Fruit fly (Drosophila melanogaster) ovary, adult (tissue): ENCODE results near the gene ebi.

ENCODE experiments used
- CG17801 ChIP-seq: fragments of 200-800 bp; optimal IDR thresholded peaks from 2 replicates; lab custom pipeline; 2019; ENCODE audit warnings: missing biosample characterization, mild to moderate bottlenecking, missing genetic modification characterization, moderate library complexity; ENCODE audit not compliant: partially characterized antibody

Gene ebi

DNA sequence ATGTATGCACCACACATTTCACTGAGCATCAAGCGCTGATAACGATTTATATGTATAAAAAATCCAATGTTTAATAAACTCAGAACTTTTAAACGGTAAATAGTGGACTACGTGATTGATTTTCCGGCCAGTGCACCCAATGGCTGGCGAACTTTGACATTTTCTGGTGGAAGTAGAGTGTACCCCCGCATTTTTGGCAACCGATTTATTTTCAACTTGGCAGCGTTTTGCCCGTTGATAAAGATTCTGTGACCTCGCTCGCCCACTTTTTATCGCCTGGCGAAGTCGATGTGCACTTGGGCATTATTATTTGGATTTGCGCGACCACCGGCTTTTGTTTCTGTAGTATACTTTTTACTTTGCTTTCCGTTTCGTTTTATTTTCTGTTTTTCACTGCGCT lies 973 bp upstream of the ebi start:
- no peak for TF ChIP-seq CG17801

DNA sequence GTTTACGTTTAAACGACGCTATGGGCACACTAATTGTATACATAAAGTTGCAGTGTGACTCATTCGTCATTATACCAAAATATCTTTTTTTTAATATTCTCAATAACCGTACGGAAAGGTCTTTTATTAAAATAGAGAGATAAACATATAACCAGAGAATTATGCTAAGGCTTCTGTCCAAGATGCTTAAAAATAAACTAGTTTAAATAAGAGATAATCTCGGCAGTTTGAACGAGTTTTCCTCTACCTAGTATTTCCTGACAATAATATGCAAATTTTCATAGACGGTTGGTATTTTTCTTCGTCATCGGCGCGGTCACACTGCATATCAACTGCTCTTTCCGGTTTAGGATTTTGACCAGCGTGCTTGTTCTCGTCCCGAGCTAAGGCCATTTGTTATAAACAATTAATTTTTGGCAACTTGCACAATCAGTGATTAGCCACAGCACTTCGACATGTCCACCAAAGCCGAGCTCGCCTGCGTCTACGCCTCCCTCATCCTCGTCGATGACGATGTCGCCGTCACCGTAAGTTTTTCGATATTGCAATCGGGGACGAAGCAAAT lies 4.8 kb downstream of the ebi start, which contains the start of the genes CG13690 and RpLP1:
Gene CG13690, minus strand, starts transcription at position 33 of the 565 bp plus-strand sequence.
Gene RpLP1, plus strand, starts transcription at position 333 of the 565 bp plus-strand sequence.
- peak; percentile 87 for TF ChIP-seq CG17801

DNA sequence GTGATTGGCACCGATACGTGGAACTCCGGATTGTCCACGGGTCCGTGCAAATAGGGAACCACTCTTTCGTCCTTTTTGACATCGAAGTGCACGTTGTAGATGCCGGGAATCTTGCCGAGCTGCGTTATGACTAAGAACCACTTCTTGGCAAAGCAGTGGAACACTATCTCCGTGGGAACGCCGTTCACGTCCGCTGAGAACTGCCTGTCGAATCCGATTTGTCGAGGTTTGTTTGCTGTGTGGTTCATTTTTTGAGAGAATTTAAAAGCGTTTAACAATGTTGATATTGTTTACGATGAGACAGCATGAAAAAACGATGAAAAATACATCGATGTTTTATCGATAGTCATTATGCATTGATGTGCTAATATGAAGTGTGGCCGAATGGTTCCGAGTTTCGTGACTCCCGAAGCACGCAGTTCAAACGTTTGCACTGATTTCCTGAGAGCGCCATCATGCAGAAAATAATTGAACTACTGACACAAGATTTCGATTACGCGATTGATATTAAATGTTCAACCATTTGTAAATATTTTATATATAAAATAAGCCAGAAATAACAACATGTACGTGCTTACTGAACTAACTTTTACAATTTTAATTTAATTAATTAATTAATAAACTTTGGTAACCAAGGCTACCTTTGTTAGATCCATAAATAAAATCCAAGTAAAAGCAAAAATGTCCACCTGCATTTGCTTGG lies 6.4 kb downstream of the ebi start, which contains the start of the genes CG11885 and CG13692:
Gene CG11885, minus strand, starts transcription at position 332 of the 703 bp plus-strand sequence.
Gene CG13692, plus strand, starts transcription at position 653 of the 703 bp plus-strand sequence.
- TF ChIP-seq CG17801 = peak; percentile 51

DNA sequence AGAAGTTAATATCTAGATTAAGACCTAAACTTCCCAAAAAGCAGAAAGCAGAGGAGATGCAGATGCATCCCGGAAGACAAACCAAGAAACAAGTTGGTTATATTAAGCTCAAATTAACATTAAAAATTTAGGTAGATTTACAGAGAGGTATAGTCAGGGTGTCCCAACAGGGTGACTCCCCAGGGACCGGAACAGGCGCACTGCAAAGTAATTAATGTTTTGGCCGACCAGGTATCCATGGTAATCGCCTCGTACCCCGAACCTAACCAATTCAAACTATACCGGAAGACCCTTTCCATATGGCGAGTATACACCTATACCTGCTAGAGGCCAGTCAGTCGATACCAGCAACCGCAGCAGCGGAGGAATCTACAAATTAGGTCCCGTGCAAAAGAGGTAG lies 7.7 kb downstream of the ebi start, which contains the start of gene BBS8:
Gene BBS8, plus strand, starts transcription at position 301 of the 400 bp plus-strand sequence.
- no peak for TF ChIP-seq CG17801

DNA sequence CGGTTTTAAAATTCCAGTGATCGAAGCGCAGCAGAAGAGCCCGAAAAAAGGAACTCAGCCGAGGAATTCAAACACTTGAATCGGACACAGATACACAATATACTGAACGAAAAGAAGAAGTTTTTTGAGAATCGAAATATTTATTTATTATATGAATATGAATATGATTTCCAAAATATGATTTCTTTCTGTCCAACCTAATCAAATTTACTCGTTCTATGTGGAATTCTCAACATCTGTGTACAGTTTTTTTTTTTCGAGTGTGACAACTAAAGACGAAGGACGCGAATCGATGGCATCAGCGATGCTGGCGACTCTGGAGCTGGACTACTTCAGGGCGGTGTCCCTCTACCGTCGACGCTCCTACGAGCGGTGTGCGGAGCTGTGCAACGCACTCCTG lies 8.3 kb downstream of the ebi start:
- no peak for TF ChIP-seq CG17801

DNA sequence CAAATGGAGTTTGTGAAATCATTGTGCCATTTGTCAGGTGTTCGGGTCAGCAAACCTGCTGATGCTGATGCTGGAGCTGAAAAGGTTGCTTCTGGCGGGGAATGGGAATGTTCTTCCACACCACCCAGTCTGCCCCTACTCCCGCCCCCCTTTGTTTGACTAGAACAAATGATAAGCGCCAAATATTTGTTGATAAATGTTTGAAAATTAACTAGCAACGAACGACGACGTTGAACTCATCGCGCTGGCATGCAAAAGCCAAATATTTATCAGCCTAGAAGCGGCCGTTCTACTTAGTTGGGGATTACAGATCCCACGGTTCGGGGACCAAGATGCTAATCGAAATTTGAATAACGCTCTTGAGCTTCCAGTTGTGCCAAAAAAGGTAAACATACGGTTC lies 10.6 kb downstream of the ebi start:
- no peak for TF ChIP-seq CG17801

DNA sequence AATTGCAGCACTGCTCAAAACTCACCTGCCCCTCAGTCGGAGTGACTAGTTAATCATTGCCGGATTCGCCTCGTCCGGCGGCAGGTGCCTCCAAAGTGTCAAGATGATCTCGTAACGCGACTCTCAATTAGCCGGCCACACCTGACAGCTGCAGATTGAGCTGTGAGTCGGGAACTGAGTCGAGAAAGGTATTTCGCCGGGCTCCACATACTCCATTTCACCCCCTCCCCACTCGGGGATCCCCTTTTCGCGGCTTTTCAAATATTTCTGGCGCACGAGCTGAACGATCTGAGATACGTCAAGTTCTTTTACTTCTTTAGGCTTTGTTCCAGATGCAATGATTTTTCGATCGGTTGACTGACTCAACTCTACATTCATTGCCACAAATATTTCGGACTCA lies 11.6 kb downstream of the ebi start:
- no peak for TF ChIP-seq CG17801

DNA sequence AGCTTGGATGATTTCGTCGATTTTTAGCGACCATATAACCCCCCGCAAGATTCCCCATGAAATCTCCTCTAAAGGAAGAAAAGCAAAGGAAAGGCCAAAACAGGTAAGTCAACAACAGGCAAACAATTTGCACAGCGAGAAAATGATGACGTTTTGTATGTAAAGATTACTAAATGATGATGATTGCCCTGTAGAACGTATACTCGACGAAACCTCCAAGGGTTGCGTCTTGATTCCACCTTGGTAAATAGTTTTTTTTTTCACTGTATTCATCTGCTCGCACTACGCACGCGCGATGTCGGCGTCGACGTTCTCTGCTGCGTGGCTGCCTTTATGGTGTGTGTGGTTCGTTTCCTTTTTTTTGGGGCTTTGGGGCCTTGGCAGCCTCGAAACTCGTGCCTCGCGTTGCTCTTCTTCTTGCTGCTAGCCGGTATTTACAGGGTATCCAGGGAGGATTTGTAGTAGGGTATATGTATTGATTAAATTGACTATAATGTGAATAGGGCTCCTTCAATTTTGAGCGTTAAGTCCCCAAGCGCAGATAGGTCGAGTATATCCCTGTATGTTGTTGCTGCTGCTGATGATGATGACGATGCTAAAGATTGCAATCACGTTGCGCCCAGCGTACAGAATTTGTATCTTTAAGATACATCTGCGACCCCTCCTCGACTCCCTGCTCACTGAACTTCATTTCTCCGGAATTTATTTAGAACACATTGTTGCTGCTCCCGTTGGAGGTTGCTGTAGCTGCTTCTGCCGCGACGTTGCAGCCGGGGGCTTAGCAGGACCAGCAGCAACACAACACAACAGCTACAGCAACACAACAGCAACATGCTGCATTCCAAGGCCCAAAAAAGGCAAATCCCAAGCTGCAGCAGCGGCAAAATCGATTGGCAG lies 12.7 kb downstream of the ebi start:
- no peak for TF ChIP-seq CG17801

DNA sequence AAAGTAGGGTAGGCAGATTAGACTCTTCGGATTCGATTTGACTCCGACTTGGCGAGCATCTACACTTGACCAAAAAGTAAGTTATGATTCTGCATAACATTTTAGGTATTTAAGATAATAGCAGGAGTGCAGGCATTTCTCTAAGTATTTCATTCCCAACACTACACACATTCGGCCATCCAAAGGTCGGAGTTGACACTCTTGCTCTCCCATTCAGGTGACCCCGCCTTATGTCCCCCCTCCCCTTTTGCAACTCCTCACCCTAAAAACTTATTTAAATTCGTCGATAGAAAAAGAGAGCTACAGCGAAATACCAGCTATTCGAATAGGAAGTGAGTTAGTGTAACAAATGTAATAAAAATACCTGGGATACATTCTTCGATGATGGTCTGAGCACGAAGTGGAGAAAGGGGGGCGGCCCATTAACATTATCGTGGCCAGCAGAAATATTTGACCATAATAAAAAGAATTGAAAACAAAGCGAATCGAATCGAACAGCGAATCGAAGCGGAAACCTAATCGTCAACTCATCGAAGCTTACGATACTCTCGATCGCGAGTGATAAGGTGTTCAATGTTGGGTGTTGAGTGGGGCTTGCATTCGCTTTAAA lies 13.6 kb downstream of the ebi start:
- TF ChIP-seq CG17801 = no peak

DNA sequence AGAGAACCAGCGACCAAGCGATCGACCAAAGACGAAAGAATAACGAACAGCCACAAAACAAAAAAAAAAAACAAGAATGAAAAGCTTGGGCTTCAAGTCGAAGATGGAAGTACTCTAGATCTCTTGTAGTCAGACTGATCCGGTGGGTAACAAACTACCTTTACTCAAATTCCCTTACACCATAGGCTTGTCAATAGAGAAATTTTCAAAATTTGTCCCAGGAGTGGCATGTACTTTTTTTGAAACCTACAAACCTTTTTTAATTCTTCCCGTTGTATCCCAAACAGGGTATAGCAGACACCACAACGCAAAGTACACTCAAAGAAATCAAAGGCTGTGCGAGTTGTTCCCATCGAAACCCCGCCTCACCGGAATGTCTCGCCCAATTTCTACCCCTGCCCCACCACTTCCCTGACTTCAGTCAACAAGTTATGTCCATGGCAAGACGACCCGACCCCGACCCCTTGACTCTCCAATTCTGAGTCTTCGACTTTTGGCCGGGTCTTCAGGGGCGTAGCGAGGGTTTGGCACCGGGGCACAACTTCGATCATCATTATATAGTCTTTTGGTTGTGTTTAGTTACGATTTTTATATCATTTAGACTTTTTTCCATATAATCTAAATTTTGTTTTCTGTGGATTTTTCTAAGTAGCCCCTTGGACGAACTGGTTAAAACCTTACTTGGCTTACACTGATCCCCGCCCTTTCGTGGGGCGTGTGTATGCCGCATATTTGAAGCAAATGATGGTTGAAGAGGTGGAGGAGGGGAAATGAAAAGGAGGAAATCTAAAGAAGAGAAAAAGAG lies 15.0 kb downstream of the ebi start:
- TF ChIP-seq CG17801 = no peak

DNA sequence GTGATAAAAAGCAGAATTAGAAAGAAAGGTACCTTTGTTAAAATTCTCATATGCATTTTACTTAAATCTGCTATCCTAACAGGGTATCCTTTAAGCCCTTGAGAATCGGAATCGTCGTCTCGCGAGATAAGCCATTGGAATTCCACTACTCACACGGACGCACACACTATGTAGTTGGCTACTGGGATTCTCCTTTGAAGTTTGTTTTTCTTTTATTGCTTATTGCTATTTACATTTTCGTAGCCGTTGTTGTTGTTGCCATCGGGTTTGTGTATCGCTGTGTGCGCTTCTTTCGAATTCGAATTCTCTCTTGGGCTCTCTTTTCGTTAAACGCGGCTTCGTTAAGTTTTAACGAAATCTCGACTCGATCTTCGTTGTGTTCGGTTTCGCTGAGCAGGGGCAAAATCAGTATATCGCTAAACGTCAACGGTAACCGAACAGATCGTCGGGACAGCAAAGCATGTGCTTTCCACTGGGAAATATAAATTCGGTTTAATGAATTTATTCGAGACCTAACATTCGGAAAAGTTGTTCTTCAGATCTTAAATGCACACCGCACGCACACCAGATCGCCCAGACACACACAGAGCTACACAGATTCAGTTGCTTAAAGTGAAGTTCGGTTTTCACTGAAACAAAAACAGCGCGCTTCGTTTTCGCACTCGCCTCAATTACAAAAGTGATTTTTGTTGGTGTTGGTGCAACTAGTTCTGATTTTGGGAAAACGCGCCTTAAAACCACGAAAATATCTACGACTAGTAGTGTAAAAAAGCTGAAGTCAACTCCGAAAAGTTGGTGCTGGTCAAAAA lies 16.2 kb downstream of the ebi start, which contains the start of gene ex:
Gene ex, plus strand, starts transcription at position 408 of the 809 bp plus-strand sequence.
- TF ChIP-seq CG17801 = peak; percentile 81

DNA sequence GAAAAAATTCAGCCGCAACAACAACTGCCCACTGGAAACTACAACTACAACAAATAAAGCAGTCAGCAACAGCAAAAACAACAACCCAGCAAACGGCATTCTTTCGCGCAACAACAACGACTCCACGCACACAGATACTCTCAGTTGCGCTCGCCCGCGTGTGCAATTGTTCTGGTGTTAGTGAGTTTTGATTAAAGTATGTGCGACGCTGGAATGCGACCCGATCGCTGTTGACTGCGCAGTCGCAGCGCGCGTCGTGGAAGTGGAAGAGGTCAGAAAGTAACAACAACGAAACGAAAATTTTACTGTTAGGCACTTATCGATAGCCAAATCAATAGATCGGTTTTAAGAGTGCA lies 16.7 kb downstream of the ebi start:
- TF ChIP-seq CG17801 = no peak

DNA sequence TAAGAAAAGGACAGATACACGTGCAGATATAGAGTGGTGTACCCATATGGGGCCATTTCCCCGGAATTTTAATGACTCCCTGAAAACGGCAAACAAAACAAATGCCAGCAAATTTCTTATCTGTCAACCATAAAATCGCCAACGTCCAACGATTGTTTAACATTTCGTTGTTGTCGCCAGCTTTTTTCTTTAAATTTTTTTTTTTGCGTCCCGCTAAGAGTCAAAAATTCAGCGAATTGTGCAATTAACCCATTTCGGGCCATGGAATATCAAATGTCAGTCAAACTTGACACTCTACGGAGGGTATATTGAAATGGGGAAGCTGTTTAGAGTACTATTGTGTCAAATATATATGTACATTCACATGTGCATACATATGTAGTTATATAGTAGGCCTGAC lies 17.3 kb downstream of the ebi start:
- TF ChIP-seq CG17801 = peak; percentile 4

DNA sequence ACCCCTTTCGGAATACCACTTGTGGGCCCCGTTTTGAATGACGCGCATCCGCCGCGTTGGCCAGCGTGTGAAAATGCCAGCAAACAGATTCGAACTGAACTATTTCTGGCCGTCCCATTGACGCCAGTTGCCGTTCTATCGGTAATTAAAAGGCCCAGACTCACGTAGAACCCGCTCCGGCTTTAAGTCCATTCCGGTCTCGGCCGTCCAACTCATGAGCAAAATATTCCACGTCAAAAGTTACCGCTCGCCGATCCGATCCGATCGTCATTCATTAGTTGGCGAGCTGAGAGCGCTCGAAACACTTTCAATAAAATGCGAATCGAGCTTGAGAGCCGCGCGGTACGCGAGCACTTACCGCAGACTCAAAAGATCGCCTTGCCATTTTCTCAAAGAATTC lies 19.6 kb downstream of the ebi start:
- TF ChIP-seq CG17801 = no peak

DNA sequence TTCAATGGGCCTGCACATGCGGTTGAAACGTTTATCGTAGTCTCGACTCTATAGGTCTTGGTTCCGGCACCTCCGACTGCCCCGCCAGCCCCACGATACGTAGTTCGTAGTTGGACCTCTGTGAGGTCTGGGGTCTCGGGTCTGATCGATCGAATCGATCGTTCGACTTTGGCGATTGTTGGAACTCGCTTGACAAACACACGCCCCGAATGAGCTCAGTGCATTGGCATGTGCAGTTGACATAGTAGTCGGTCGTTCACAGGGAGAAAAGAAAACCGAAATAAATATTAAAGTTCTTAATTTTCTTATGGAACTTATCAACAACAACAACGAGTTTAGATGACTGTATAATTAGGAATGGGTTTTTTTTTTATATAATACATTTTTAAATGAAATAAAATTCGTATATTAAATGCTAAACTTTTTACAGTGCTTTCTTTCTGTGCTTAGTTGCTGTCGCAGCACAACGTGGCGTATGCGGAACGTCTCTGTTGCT lies 20.5 kb downstream of the ebi start:
- TF ChIP-seq CG17801 = peak; percentile 81
